Fruit fly (Drosophila melanogaster) whole organism, pupa: ENCODE measurements around the gene Prps.

ENCODE experiments used
- CG13204 ChIP-seq: fragments of 200-800 bp; sonication (Bioruptor generic); optimal IDR thresholded peaks from 2 replicates; lab custom pipeline; 2018; ENCODE audit warnings: missing biosample characterization, mild to moderate bottlenecking, missing genetic modification characterization, moderate library complexity
- CG15710 ChIP-seq: fragments of 200-800 bp; sonication (Bioruptor generic); optimal IDR thresholded peaks from 2 replicates; lab custom pipeline; 2018; ENCODE audit warnings: missing biosample characterization, mild to moderate bottlenecking, missing genetic modification characterization, moderate library complexity
- CG4496 ChIP-seq: fragments of 200-800 bp; sonication (Bioruptor generic); IDR thresholded peaks from 3 replicates; pipeline ENCODE4 v1.3.6; 2022; ENCODE audit warnings: missing biosample characterization, missing genetic modification characterization
- gl ChIP-seq: fragments of 200-800 bp; sonication (Bioruptor generic); optimal IDR thresholded peaks from 2 replicates; lab custom pipeline; 2018; ENCODE audit warnings: missing biosample characterization, mild to moderate bottlenecking, missing genetic modification characterization

- TF ChIP-seq CG13204 (GFP tag; lab: Kevin White, UChicago) = no peak
- TF ChIP-seq CG4496 (GFP tag; lab: Robert Waterston, UW) = no peak
- no peak for TF ChIP-seq CG15710 (tag; lab: Kevin White, UChicago)
- TF ChIP-seq gl (tag; lab: Kevin White, UChicago) = no peak
Observed at dm6 chr3L:9716595-9716994, 20.1 kb upstream of the Prps start.
